Fruit fly (Drosophila melanogaster) S2 (cell line): ENCODE data around the gene CG15544.

Experiments used
- CG8478 ChIP-seq: fragments of >200 bp; optimal IDR thresholded peaks from 2 replicates; lab custom pipeline; 2018
- CTCF ChIP-seq, 2 experiments: fragments of >200 bp; optimal IDR thresholded peaks; 2 replicates each; lab custom pipeline; 2018

DNA sequence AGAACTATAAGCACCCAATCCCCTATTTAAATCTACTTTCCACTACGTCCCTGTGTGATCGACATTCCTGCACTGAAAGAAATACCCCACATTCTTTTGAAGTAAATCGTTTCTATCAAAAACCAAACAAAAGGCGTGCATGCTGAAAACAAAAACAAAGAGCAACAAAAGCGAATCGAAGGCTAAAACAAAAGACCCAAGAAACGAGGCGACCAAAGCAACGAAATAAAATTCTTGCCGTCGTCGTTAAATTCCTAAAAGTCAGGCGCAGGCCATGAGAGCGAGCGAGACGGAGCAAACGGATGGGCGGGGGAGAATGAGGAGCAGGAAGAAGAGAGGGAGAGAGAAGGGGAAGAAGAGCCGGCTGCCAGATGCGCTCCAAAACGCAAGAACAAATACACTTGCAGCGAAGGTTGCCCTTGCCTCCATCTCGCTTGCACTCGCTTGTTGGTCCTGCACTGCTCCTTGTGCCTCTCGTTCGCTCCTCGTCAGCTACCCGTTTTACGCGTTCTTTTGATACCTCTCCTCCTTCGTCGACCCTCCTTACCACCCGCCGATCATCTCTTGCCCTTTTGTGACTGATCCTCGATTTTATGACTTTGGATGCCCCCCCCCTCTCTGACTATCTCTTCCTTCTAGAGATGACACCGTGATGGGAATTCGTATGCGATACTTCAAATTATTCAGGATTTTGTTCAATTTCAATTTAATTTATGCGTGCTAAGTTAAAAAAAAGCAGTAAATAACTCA, 32.9 kb upstream of the CG15544 start:
- TF ChIP-seq CG8478 (lab: Kevin White, UChicago) (no peak), CTCF (optimal IDR thresholded peaks at IDR 0.05; lab: Kevin White, UChicago) (no peak)
